Fruit fly (Drosophila melanogaster): ENCODE measurements around the gene Tyler.
A peak's percentile ranks its signal among the peaks of the same experiment; 100 is the strongest.

The Tyler gene

DNA sequence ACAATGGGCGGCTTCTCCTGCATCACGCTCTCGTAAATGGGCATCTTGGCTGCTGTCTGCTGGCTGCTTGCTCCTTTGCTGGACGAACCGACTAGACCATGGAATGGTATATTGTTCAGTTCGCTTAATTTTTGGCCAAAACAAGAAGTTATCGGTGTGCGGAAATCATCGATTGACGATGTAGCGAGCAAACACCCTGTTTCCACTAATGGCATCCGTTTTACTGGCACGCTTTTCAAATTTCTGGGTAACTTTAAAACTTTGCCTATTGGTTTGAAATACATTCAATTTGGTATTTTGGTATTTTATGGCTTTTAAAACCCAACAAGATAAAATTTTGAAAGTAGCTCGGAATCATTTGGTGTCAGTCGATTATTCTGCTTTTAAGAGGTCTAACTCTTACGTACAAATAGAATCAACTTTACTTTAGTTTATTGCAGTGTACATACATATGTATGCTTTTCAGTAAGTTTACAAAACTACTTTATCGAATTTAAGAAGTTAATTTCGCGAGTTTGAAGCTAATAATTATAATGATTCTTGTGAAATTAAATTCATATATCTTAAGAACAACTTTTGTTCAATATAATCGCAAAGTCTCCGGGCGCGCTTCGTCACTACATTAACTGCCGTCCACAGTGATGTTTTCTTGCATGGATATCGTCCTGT, 34.7 kb downstream of the Tyler start, which contains the start of gene Arp10:
Gene Arp10 (minus strand): TSS at position 304 of the 669 bp plus-strand sequence.
- TF ChIP-seq dl (GFP tag; optimal IDR thresholded peaks at IDR 0.05; ENCODE audit: insufficient read depth in 1 of 2, partially characterized antibody in 2 of 2) (no peak), HLH106 (tag; optimal IDR thresholded peaks at IDR 0.05) (peak; percentile 25), N (GFP tag; optimal IDR thresholded peaks at IDR 0.05) (peak; percentile 87), Sp1 (GFP tag; optimal IDR thresholded peaks at IDR 0.05) (peak; percentile 5), Hnf4 (GFP tag; optimal IDR thresholded peaks at IDR 0.05) (no peak), h (GFP tag; optimal IDR thresholded peaks at IDR 0.05) (peak; percentile 11), pan (optimal IDR thresholded peaks at IDR 0.05) (no peak), ey (GFP tag; optimal IDR thresholded peaks at IDR 0.05) (no peak)

DNA sequence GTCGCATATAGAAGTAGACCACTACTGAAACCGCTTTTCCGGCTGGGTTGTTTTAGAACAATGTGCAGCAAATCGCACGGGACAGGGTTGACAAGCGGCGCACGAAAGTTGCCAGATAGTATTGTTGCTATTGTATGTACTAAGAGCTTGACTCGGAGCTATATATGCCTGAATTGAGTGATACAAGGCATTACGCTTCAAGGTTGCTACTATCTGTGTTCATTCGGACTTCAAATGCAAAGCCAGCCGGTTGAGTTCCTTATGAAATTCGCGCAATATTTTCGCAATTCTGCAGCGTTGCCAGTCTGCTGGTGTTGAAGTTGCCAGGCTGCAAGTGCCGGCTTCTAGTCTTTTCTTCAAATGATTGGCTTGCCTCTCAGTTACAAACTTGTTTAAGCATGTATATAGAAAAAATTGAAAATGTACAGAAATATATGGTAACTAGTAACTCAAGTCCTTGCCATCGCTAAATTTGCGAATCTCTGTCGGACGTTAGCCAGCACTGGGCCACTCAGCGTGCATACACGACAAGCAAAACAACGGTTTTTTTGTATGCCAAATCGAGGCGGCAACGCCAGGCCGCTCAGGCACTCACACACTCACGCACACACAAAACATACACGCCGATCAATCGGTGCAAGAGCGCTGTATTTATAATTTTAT, 40.6 kb downstream of the Tyler start, which contains the start of the genes Ranbp21 and Elys:
Gene Ranbp21 (minus strand): TSS at position 513 of the 663 bp plus-strand sequence.
Gene Elys (plus strand): TSS at position 549 of the 663 bp plus-strand sequence.
- TF ChIP-seq ey (GFP tag; optimal IDR thresholded peaks at IDR 0.05) (peak; percentile 59), Dfd (GFP tag; optimal IDR thresholded peaks at IDR 0.05) (no peak), lola (GFP tag; optimal IDR thresholded peaks at IDR 0.05) (no peak), Mio (GFP tag; optimal IDR thresholded peaks at IDR 0.05) (no peak), Hr83 (GFP tag; optimal IDR thresholded peaks at IDR 0.05; ENCODE audit: poor library complexity, severe bottlenecking) (no peak), Sp1 (GFP tag; optimal IDR thresholded peaks at IDR 0.05) (peak; percentile 24), Abd-B (GFP tag; optimal IDR thresholded peaks at IDR 0.05) (no peak), psq (GFP tag; optimal IDR thresholded peaks at IDR 0.05) (peak; percentile 40), foxo (GFP tag; optimal IDR thresholded peaks at IDR 0.05) (peak in 1 of 2 experiments; percentile 66), HLH106 (tag; optimal IDR thresholded peaks at IDR 0.05) (peak; percentile 56), Dif (GFP tag; optimal IDR thresholded peaks at IDR 0.05; ENCODE audit: partially characterized antibody) (no peak), sv (GFP tag; optimal IDR thresholded peaks at IDR 0.05) (peak; percentile 0), CG9705 (GFP tag; optimal IDR thresholded peaks at IDR 0.05) (peak; percentile 44), Rel (GFP tag; optimal IDR thresholded peaks at IDR 0.05) (no peak), Rel (tag; optimal IDR thresholded peaks at IDR 0.05) (no peak), CG32264 (GFP tag; optimal IDR thresholded peaks at IDR 0.05) (no peak)

DNA sequence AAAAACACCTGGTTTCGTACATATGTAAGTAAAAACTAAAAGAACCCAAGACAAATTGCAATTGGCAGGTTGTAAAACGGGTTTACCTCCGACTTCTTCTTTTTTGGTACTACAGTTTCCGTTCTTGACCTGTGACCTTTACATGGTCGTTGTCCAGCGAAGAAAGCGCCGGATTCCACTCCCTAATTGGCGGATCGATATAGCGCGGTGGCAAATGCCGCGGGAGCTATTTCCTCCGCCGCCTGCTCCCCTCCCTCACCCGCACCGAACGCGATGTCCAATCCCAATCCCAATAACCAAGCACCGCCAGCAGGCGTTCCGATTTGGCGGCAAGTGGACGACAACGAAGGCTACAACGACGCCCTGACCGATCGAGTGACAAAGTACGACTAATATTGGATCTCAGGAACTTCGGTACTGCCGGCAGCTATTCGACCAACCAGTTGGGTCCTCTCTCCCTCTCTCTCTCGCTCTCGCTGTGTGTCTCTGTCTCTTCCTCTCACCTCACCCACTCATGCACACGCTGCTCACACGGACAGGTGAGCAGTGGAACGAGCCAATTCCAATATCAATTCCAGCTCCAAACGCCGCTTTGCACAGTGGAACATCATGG, 51.4 kb downstream of the Tyler start:
- TF ChIP-seq Sp1 (GFP tag; optimal IDR thresholded peaks at IDR 0.05), result no peak
- TF ChIP-seq Hnf4 (GFP tag; optimal IDR thresholded peaks at IDR 0.05), result no peak
- peak; percentile 90 for TF ChIP-seq Dif (GFP tag; optimal IDR thresholded peaks at IDR 0.05; ENCODE audit: partially characterized antibody)
- peak; percentile 85 for TF ChIP-seq Vsx2 (GFP tag; optimal IDR thresholded peaks at IDR 0.05; ENCODE audit: partially characterized antibody)
- no peak for TF ChIP-seq woc (GFP tag; optimal IDR thresholded peaks at IDR 0.05)
- no peak for TF ChIP-seq CrebA (GFP tag; optimal IDR thresholded peaks at IDR 0.05; ENCODE audit: borderline replicate concordance)
- no peak for TF ChIP-seq br (GFP tag; optimal IDR thresholded peaks at IDR 0.05)
- no peak for TF ChIP-seq fru (GFP tag; optimal IDR thresholded peaks at IDR 0.05)
- no peak for TF ChIP-seq h (GFP tag; optimal IDR thresholded peaks at IDR 0.05)
- TF ChIP-seq CG32264 (GFP tag; optimal IDR thresholded peaks at IDR 0.05), result no peak
- TF ChIP-seq HLH106 (tag; optimal IDR thresholded peaks at IDR 0.05), result no peak
- TF ChIP-seq dsf (GFP tag; optimal IDR thresholded peaks at IDR 0.05; ENCODE audit: borderline replicate concordance), result no peak
- TF ChIP-seq pan (optimal IDR thresholded peaks at IDR 0.05), result no peak
- TF ChIP-seq dl (GFP tag; optimal IDR thresholded peaks at IDR 0.05; ENCODE audit: insufficient read depth in 1 of 2, partially characterized antibody in 2 of 2), result peak in 1 of 2 experiments; percentile 74
- TF ChIP-seq Rel (GFP tag; optimal IDR thresholded peaks at IDR 0.05), result no peak
- TF ChIP-seq Rel (tag; optimal IDR thresholded peaks at IDR 0.05), result no peak
- TF ChIP-seq rgr (GFP tag; optimal IDR thresholded peaks at IDR 0.05), result no peak
- no peak for TF ChIP-seq foxo (GFP tag; optimal IDR thresholded peaks at IDR 0.05)
- TF ChIP-seq CG9705 (GFP tag; optimal IDR thresholded peaks at IDR 0.05), result no peak
- TF ChIP-seq Jra (GFP tag; optimal IDR thresholded peaks at IDR 0.05), result no peak
- TF ChIP-seq N (GFP tag; optimal IDR thresholded peaks at IDR 0.05), result no peak
- TF ChIP-seq psq (GFP tag; optimal IDR thresholded peaks at IDR 0.05), result no peak
- TF ChIP-seq brk (GFP tag; optimal IDR thresholded peaks at IDR 0.05), result no peak
- peak; percentile 53 for TF ChIP-seq Hr83 (GFP tag; optimal IDR thresholded peaks at IDR 0.05; ENCODE audit: poor library complexity, severe bottlenecking)

Measured in whole organism, wandering third instar larva.